Worm (Caenorhabditis elegans) whole organism, midembryonic: ENCODE measurements around the gene Y113G7C.1.

Experiments
- T22C8.4 ChIP-seq: fragments of 200-800 bp; sonication (Bioruptor generic); IDR thresholded peaks from 2 replicates; pipeline ENCODE4 v1.3.6; 2022; ENCODE audit warnings: missing genetic modification characterization, missing compliant biosample characterization
- cog-1 ChIP-seq: sonication (generic microtip); optimal IDR thresholded peaks from 2 replicates; lab custom pipeline; 2016; ENCODE audit warnings: missing genetic modification characterization, missing compliant biosample characterization
- flt-1 ChIP-seq: fragments of 200-800 bp; sonication (Bioruptor generic); IDR thresholded peaks from 2 replicates; pipeline ENCODE4 v1.3.6; 2022; ENCODE audit warnings: missing genetic modification characterization, missing compliant biosample characterization
- klf-2 ChIP-seq: fragments of 200-800 bp; sonication (Bioruptor generic); conservative IDR thresholded peaks from 2 replicates; pipeline ENCODE4 v1.3.6; 2022; ENCODE audit warnings: missing genetic modification reagents, missing genetic modification characterization, missing compliant biosample characterization
- med-1 ChIP-seq: sonication (generic microtip); optimal IDR thresholded peaks from 2 replicates; lab custom pipeline; 2017; ENCODE audit warnings: missing genetic modification characterization, mild to moderate bottlenecking, missing compliant biosample characterization, antibody characterized with exemption, missing genetic modification reagents; ENCODE audit not compliant: insufficient read depth
- tab-1 ChIP-seq: fragments of 200-800 bp; sonication (Bioruptor generic); IDR thresholded peaks from 2 replicates; pipeline ENCODE4 v1.3.6; 2022; ENCODE audit warnings: missing genetic modification characterization, missing compliant biosample characterization
- ztf-23 ChIP-seq: fragments of 200-800 bp; sonication (Bioruptor generic); IDR thresholded peaks from 2 replicates; pipeline ENCODE4 v1.3.6; 2022; ENCODE audit warnings: missing genetic modification reagents, missing genetic modification characterization, missing compliant biosample characterization
- ztf-29 ChIP-seq: fragments of 200-800 bp; sonication (Bioruptor generic); IDR thresholded peaks from 2 replicates; pipeline ENCODE4 v1.3.6; 2022; ENCODE audit warnings: missing genetic modification reagents, missing genetic modification characterization, missing compliant biosample characterization

DNA sequence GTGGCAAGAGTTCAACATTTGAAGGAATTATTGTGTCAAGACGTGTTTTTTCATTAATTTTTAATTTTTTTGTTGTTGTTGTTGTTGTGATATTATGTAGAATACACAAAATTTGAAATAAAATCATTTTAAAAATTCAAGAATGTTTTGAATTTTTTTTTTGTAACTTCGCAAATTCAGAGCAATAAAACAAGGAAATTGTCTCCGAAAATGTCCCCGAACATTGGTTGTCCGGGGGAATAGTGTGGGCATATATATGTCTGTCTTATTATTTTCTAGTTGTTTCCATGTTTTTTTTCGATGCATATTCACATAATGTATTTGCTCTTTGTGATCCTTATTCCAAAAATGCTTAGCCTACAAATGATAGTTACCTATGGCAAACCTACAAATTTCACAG, 6.0 kb upstream of the Y113G7C.1 start, which contains the start of gene clec-262:
- TF ChIP-seq ztf-23 (GFP tag; lab: Robert Waterston, UW) (no peak), ztf-29 (GFP tag; lab: Robert Waterston, UW) (no peak), tab-1 (GFP tag; lab: Robert Waterston, UW) (no peak), med-1 (GFP tag; lab: Kevin White, UChicago) (no peak), cog-1 (tag; lab: Kevin White, UChicago) (no peak), klf-2 (GFP tag; lab: Robert Waterston, UW) (no peak), flt-1 (GFP tag; lab: Robert Waterston, UW) (no peak), T22C8.4 (GFP tag; lab: Robert Waterston, UW) (no peak)
